Fruit fly (Drosophila melanogaster) whole organism, embryonic: ENCODE results near the gene CG5225.

Experiments used
- Abd-B ChIP-seq: fragments of 200-800 bp; sonication (Bioruptor generic); optimal IDR thresholded peaks from 2 replicates; lab custom pipeline; 2018; ENCODE audit warnings: missing biosample characterization, mild to moderate bottlenecking, missing genetic modification characterization, moderate library complexity
- Adf1 ChIP-seq: fragments of 200-800 bp; sonication (Bioruptor generic); IDR thresholded peaks from 2 replicates; pipeline ENCODE4 v1.3.6; 2022; ENCODE audit warnings: missing biosample characterization, missing genetic modification characterization
- Asciz ChIP-seq: fragments of 200-800 bp; sonication (Bioruptor generic); optimal IDR thresholded peaks from 2 replicates; lab custom pipeline; 2017; ENCODE audit warnings: missing biosample characterization, mild to moderate bottlenecking, missing genetic modification characterization, missing genetic modification reagents
- Awh ChIP-seq: fragments of 200-800 bp; sonication (Bioruptor generic); IDR thresholded peaks from 2 replicates; pipeline ENCODE4, ENCODE4 v1.3.6; 2022; ENCODE audit warnings: missing biosample characterization, missing genetic modification characterization
- Bgb ChIP-seq: fragments of 200-800 bp; sonication (Bioruptor generic); IDR thresholded peaks from 2 replicates; pipeline ENCODE4 v1.3.6; 2022; ENCODE audit warnings: missing biosample characterization, missing genetic modification characterization; ENCODE audit not compliant: partially characterized antibody
- Blimp-1 ChIP-seq: fragments of 200-800 bp; sonication (Bioruptor generic); optimal IDR thresholded peaks from 3 replicates; lab custom pipeline; 2018; ENCODE audit warnings: missing biosample characterization, missing genetic modification characterization, mild to moderate bottlenecking, moderate library complexity, missing genetic modification reagents
- CG1024 ChIP-seq: fragments of 200-800 bp; sonication (Bioruptor generic); IDR thresholded peaks from 2 replicates; pipeline ENCODE4 v1.3.6; 2022; ENCODE audit warnings: missing biosample characterization, missing genetic modification characterization
- CG10431 ChIP-seq: fragments of 200-800 bp; sonication (Bioruptor generic); optimal IDR thresholded peaks from 3 replicates; lab custom pipeline; 2018; ENCODE audit warnings: missing biosample characterization, mild to moderate bottlenecking, missing genetic modification characterization
- CG11695 ChIP-seq: fragments of 200-800 bp; sonication (Bioruptor generic); IDR thresholded peaks from 3 replicates; pipeline ENCODE4 v1.3.6; 2022; ENCODE audit warnings: missing biosample characterization, missing genetic modification characterization
- CG12659 ChIP-seq: fragments of 200-800 bp; sonication (Bioruptor generic); optimal IDR thresholded peaks from 3 replicates; lab custom pipeline; 2017; ENCODE audit warnings: mild to moderate bottlenecking, missing biosample characterization, missing genetic modification reagents, missing genetic modification characterization
- CG14441 ChIP-seq: fragments of 200-800 bp; sonication (Bioruptor generic); IDR thresholded peaks from 2 replicates; pipeline ENCODE4 v1.3.6; 2022; ENCODE audit warnings: missing biosample characterization, missing genetic modification characterization
- CG15601 ChIP-seq: fragments of 200-800 bp; sonication (Bioruptor generic); optimal IDR thresholded peaks from 3 replicates; lab custom pipeline; 2019; ENCODE audit warnings: missing biosample characterization, mild to moderate bottlenecking, missing genetic modification characterization, moderate library complexity
- CG16815 ChIP-seq: fragments of 200-800 bp; sonication (Bioruptor generic); optimal IDR thresholded peaks from 3 replicates; lab custom pipeline; 2017; ENCODE audit warnings: missing biosample characterization, mild to moderate bottlenecking, missing genetic modification characterization
- CG16863 ChIP-seq: fragments of 200-800 bp; sonication (Bioruptor generic); optimal IDR thresholded peaks from 3 replicates; lab custom pipeline; 2016; ENCODE audit warnings: missing biosample characterization, missing genetic modification characterization
- CG17802 ChIP-seq: fragments of 200-800 bp; sonication (Bioruptor generic); optimal IDR thresholded peaks from 2 replicates; lab custom pipeline; 2018; ENCODE audit warnings: missing biosample characterization, mild to moderate bottlenecking, missing genetic modification characterization, moderate library complexity
- CG2875 ChIP-seq: fragments of 200-800 bp; sonication (Bioruptor generic); optimal IDR thresholded peaks from 2 replicates; lab custom pipeline; 2017; ENCODE audit warnings: missing biosample characterization, mild to moderate bottlenecking, missing genetic modification characterization, missing genetic modification reagents
- CG31388 ChIP-seq: fragments of 200-800 bp; sonication (Bioruptor generic); optimal IDR thresholded peaks from 2 replicates; lab custom pipeline; 2016; ENCODE audit warnings: missing biosample characterization, missing genetic modification characterization
- CG32767 ChIP-seq: fragments of 200-800 bp; sonication (Bioruptor generic); IDR thresholded peaks from 2 replicates; pipeline ENCODE4 v1.3.6; 2022; ENCODE audit warnings: missing biosample characterization, missing genetic modification characterization
- CG5953 ChIP-seq: fragments of 200-800 bp; sonication (Bioruptor generic); IDR thresholded peaks from 2 replicates; pipeline ENCODE4 v1.3.6; 2022; ENCODE audit warnings: missing biosample characterization, missing genetic modification characterization
- CG6689 ChIP-seq: fragments of 200-800 bp; sonication (Bioruptor generic); IDR thresholded peaks from 2 replicates; pipeline ENCODE4 v1.3.6; 2022; ENCODE audit warnings: missing biosample characterization, missing genetic modification characterization
- CG7372 ChIP-seq: fragments of 200-800 bp; sonication (Bioruptor generic); IDR thresholded peaks from 2 replicates; pipeline ENCODE4 v1.3.6; 2022; ENCODE audit warnings: missing biosample characterization, missing genetic modification characterization
- CG8281 ChIP-seq: fragments of 200-800 bp; sonication (Bioruptor generic); optimal IDR thresholded peaks from 2 replicates; lab custom pipeline; 2018; ENCODE audit warnings: missing biosample characterization, mild to moderate bottlenecking, missing genetic modification characterization, moderate library complexity
- CG8388 ChIP-seq: fragments of 200-800 bp; sonication (Bioruptor generic); optimal IDR thresholded peaks from 2 replicates; lab custom pipeline; 2019; ENCODE audit warnings: missing biosample characterization, mild to moderate bottlenecking, missing genetic modification characterization, moderate library complexity
- Dp ChIP-seq: fragments of 200-800 bp; sonication (Bioruptor generic); optimal IDR thresholded peaks from 2 replicates; lab custom pipeline; 2018; ENCODE audit warnings: missing biosample characterization, mild to moderate bottlenecking, missing genetic modification characterization, moderate library complexity
- E2f2 ChIP-seq: fragments of 200-800 bp; sonication (Bioruptor generic); IDR thresholded peaks from 2 replicates; pipeline ENCODE4 v1.3.6; 2022; ENCODE audit warnings: missing biosample characterization, missing genetic modification characterization
- Elba2 ChIP-seq: fragments of 200-800 bp; sonication (Bioruptor generic); optimal IDR thresholded peaks from 3 replicates; lab custom pipeline; 2016; ENCODE audit warnings: missing biosample characterization, missing genetic modification characterization
- Hmr ChIP-seq: fragments of 200-800 bp; sonication (Bioruptor generic); optimal IDR thresholded peaks from 3 replicates; lab custom pipeline; 2017; ENCODE audit warnings: mild to moderate bottlenecking, missing biosample characterization, missing genetic modification reagents, missing genetic modification characterization
- Mad ChIP-seq: fragments of 200-800 bp; sonication (Bioruptor generic); optimal IDR thresholded peaks from 2 replicates; lab custom pipeline; 2016; ENCODE audit warnings: missing biosample characterization, missing genetic modification characterization
- Mrtf ChIP-seq: fragments of 200-800 bp; sonication (Bioruptor generic); IDR thresholded peaks from 3 replicates; pipeline ENCODE4 v1.3.6; 2022; ENCODE audit warnings: missing biosample characterization, missing genetic modification characterization
- Myb ChIP-seq: fragments of 200-800 bp; sonication (Bioruptor generic); optimal IDR thresholded peaks from 2 replicates; lab custom pipeline; 2016; ENCODE audit warnings: missing biosample characterization, missing genetic modification characterization
- Nf-YB ChIP-seq: fragments of 200-800 bp; sonication (Bioruptor generic); optimal IDR thresholded peaks from 3 replicates; lab custom pipeline; 2019; ENCODE audit warnings: missing biosample characterization, mild to moderate bottlenecking, missing genetic modification characterization, moderate library complexity
- Nf-YC ChIP-seq: fragments of 200-800 bp; optimal IDR thresholded peaks from 3 replicates; lab custom pipeline; 2019; ENCODE audit warnings: missing biosample characterization, mild to moderate bottlenecking, missing genetic modification characterization, moderate library complexity
- NfI ChIP-seq: fragments of 200-800 bp; sonication (Bioruptor generic); optimal IDR thresholded peaks from 3 replicates; lab custom pipeline; 2018; ENCODE audit warnings: missing biosample characterization, mild to moderate bottlenecking, missing genetic modification characterization, moderate library complexity
- Sox102F ChIP-seq: fragments of 200-800 bp; sonication (Bioruptor generic); optimal IDR thresholded peaks from 2 replicates; lab custom pipeline; 2018; ENCODE audit warnings: missing biosample characterization, mild to moderate bottlenecking, missing genetic modification characterization, moderate library complexity
- abd-A ChIP-seq: fragments of 200-800 bp; sonication (Bioruptor generic); optimal IDR thresholded peaks from 3 replicates; lab custom pipeline; 2019; ENCODE audit warnings: missing biosample characterization, mild to moderate bottlenecking, missing genetic modification characterization, moderate library complexity
- ac ChIP-seq: fragments of 200-800 bp; sonication (Bioruptor generic); optimal IDR thresholded peaks from 3 replicates; lab custom pipeline; 2017; ENCODE audit warnings: missing biosample characterization, mild to moderate bottlenecking, missing genetic modification characterization
- br ChIP-seq: fragments of >200 bp; optimal IDR thresholded peaks from 2 replicates; lab custom pipeline; 2017
- cad ChIP-seq: fragments of >200 bp; optimal IDR thresholded peaks from 2 replicates; lab custom pipeline; 2017; ENCODE audit warnings: missing biosample characterization, missing genetic modification characterization
- ci ChIP-seq: fragments of 200-800 bp; sonication (Bioruptor generic); IDR thresholded peaks from 3 replicates; pipeline ENCODE4 v1.3.6; 2022; ENCODE audit warnings: missing biosample characterization, missing genetic modification characterization
- danr ChIP-seq: fragments of 200-800 bp; sonication (Bioruptor generic); IDR thresholded peaks from 2 replicates; pipeline ENCODE4 v1.3.6; 2022; ENCODE audit warnings: missing biosample characterization, missing genetic modification characterization
- dpn ChIP-seq, 2 experiments: fragments of 200-800 bp; sonication (Bioruptor generic); optimal IDR thresholded peaks; 3 replicates each; lab custom pipeline; 2016; ENCODE audit warnings: missing biosample characterization in 2 of 2, missing genetic modification characterization in 2 of 2
- en ChIP-seq: fragments of 200-800 bp; sonication (Bioruptor generic); optimal IDR thresholded peaks from 2 replicates; lab custom pipeline; 2016; ENCODE audit warnings: missing biosample characterization, missing genetic modification characterization
- fru ChIP-seq: fragments of >200 bp; optimal IDR thresholded peaks from 2 replicates; lab custom pipeline; 2017
- jigr1 ChIP-seq: fragments of 200-800 bp; sonication (Bioruptor generic); IDR thresholded peaks from 3 replicates; pipeline ENCODE4 v1.3.6; 2022; ENCODE audit warnings: missing biosample characterization, missing genetic modification characterization
- lilli ChIP-seq: fragments of 200-800 bp; sonication (Bioruptor generic); optimal IDR thresholded peaks from 3 replicates; lab custom pipeline; 2016; ENCODE audit warnings: missing biosample characterization, missing genetic modification characterization
- nmo ChIP-seq: fragments of 200-800 bp; sonication (Bioruptor generic); optimal IDR thresholded peaks from 2 replicates; lab custom pipeline; 2018; ENCODE audit warnings: missing biosample characterization, mild to moderate bottlenecking, missing genetic modification characterization, moderate library complexity
- sisA ChIP-seq: fragments of 200-800 bp; sonication (Bioruptor generic); IDR thresholded peaks from 2 replicates; pipeline ENCODE4 v1.3.6; 2022; ENCODE audit warnings: missing biosample characterization, missing genetic modification characterization
- sob ChIP-seq: fragments of 200-800 bp; sonication (Bioruptor generic); IDR thresholded peaks from 2 replicates; pipeline ENCODE4 v1.3.6; 2022; ENCODE audit warnings: missing biosample characterization, missing genetic modification characterization
- trh ChIP-seq: fragments of 200-800 bp; sonication (Bioruptor generic); optimal IDR thresholded peaks from 2 replicates; lab custom pipeline; 2016; ENCODE audit warnings: missing biosample characterization, missing genetic modification characterization
- tup ChIP-seq: fragments of 200-800 bp; sonication (Bioruptor generic); optimal IDR thresholded peaks from 2 replicates; lab custom pipeline; 2016; ENCODE audit warnings: missing biosample characterization, mild to moderate bottlenecking, missing genetic modification characterization, moderate library complexity
- vfl ChIP-seq: fragments of 200-800 bp; sonication (Bioruptor generic); optimal IDR thresholded peaks from 2 replicates; lab custom pipeline; 2016; ENCODE audit warnings: missing biosample characterization, missing genetic modification characterization
- wdn ChIP-seq: fragments of 200-800 bp; sonication (Bioruptor generic); IDR thresholded peaks from 2 replicates; pipeline ENCODE4 v1.3.6; 2022; ENCODE audit warnings: missing biosample characterization, missing genetic modification characterization

The CG5225 gene

DNA sequence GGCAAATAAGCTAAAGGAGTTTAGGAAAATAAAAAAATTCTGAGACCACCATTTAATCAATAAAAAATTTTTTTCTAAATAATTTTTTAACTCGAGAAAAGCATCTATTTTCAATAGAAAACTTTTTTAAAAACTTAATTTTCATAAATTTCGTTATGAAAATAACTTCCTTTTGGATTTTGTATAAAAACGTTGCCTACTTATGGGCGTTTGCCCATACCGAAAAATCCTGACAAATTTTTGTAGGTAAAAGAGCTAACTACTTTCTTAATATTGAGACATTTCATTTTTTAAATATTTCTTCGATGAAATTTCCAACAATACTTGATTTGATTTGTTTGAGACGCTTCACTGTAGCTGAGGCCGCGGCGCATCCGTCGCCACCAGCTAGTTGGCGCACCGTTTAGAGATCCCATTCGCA is 31.8 kb downstream of the CG5225 start (continued):
- peak; percentile 12 for TF ChIP-seq NfI (GFP tag; lab: Kevin White, UChicago)
- TF ChIP-seq sisA (GFP tag; lab: Robert Waterston, UW): 0 out of 2 replicates have a peak, but pooled peaks have one; percentile 10
- no peak for TF ChIP-seq Elba2 (GFP tag; lab: Kevin White, UChicago)
- TF ChIP-seq Sox102F: peak; percentile 69
- peak; percentile 13 to 49 for TF ChIP-seq dpn (GFP tag; optimal IDR thresholded peaks at IDR 0.05; lab: Kevin White, UChicago)
- no peak for TF ChIP-seq Nf-YC (tag; lab: Kevin White, UChicago)
- peak; percentile 69 for TF ChIP-seq Asciz
- TF ChIP-seq Abd-B (GFP tag; lab: Kevin White, UChicago): peak; percentile 8
- 0 out of 2 replicates have a peak, but pooled peaks have one; percentile 44 for TF ChIP-seq CG6689
- TF ChIP-seq CG14441 (GFP tag; lab: Robert Waterston, UW): peak; percentile 32; the same call in 1 of the 2 replicates
- peak; percentile 5 for TF ChIP-seq Myb (GFP tag; lab: Kevin White, UChicago)
- TF ChIP-seq E2f2 (GFP tag; lab: Robert Waterston, UW): no peak
- peak; percentile 18; the same call in 1 of the 2 replicates for TF ChIP-seq CG32767 (GFP tag; lab: Robert Waterston, UW)
- TF ChIP-seq tup (GFP tag; lab: Kevin White, UChicago): no peak
- TF ChIP-seq jigr1 (GFP tag; lab: Robert Waterston, UW): no peak
- TF ChIP-seq Blimp-1 (GFP tag; lab: Kevin White, UChicago): peak; percentile 50
- no peak for TF ChIP-seq vfl (GFP tag; lab: Kevin White, UChicago)
- no peak for TF ChIP-seq danr (GFP tag; lab: Robert Waterston, UW)
- TF ChIP-seq Awh: no peak
- TF ChIP-seq CG16863 (GFP tag; lab: Kevin White, UChicago): peak; percentile 44
- TF ChIP-seq Nf-YB (GFP tag; lab: Kevin White, UChicago): peak; percentile 30
- TF ChIP-seq CG12659: peak; percentile 47
- TF ChIP-seq ac (GFP tag; lab: Kevin White, UChicago): no peak
- TF ChIP-seq en (GFP tag; lab: Kevin White, UChicago): no peak
- TF ChIP-seq CG1024 (GFP tag; lab: Robert Waterston, UW): no peak
- TF ChIP-seq CG7372 (GFP tag; lab: Robert Waterston, UW): no peak
- TF ChIP-seq CG15601 (tag; lab: Kevin White, UChicago): peak; percentile 25
- peak; percentile 30 for TF ChIP-seq CG16815 (GFP tag; lab: Kevin White, UChicago)
- no peak for TF ChIP-seq Mad (GFP tag; lab: Kevin White, UChicago)
- no peak for TF ChIP-seq Mrtf (GFP tag; lab: Robert Waterston, UW)
- TF ChIP-seq CG8281 (tag; lab: Kevin White, UChicago): no peak
- peak; percentile 22 for TF ChIP-seq CG10431
- no peak for TF ChIP-seq Bgb (GFP tag; lab: Robert Waterston, UW)
- TF ChIP-seq abd-A: no peak
- TF ChIP-seq sob: no peak
- peak; percentile 73 for TF ChIP-seq nmo
- TF ChIP-seq CG8388: peak; percentile 44
- no peak for TF ChIP-seq br (lab: Kevin White, UChicago)
- TF ChIP-seq wdn (GFP tag; lab: Robert Waterston, UW): no peak
- TF ChIP-seq Adf1 (GFP tag; lab: Robert Waterston, UW): no peak
- no peak for TF ChIP-seq CG11695
- no peak for TF ChIP-seq CG5953 (GFP tag; lab: Robert Waterston, UW)
- TF ChIP-seq trh: no peak
- no peak for TF ChIP-seq CG31388 (GFP tag; lab: Kevin White, UChicago)
- TF ChIP-seq ci: 0 out of 3 replicates have a peak, but pooled peaks have one; percentile 7
- no peak for TF ChIP-seq cad
- peak; percentile 26 for TF ChIP-seq lilli (GFP tag; lab: Kevin White, UChicago)
- no peak for TF ChIP-seq fru (lab: Kevin White, UChicago)
- TF ChIP-seq Dp (GFP tag; lab: Kevin White, UChicago): no peak
- TF ChIP-seq Hmr (GFP tag; lab: Kevin White, UChicago): peak; percentile 51
- no peak for TF ChIP-seq CG17802 (tag; lab: Kevin White, UChicago)
- peak; percentile 33 for TF ChIP-seq CG2875
